Worm (Caenorhabditis elegans) whole organism, late embryonic: ENCODE measurements around the gene T11G6.5.
A peak's percentile ranks its signal among the peaks of the same experiment; 100 is the strongest.

Experiments
- C08G9.2 ChIP-seq: sonication (generic microtip); optimal IDR thresholded peaks from 2 replicates; lab custom pipeline; 2016; ENCODE audit warnings: mild to moderate bottlenecking, missing genetic modification characterization, moderate library complexity, missing compliant biosample characterization
- C38D4.7 ChIP-seq: fragments of 200-800 bp; sonication (Bioruptor generic); optimal IDR thresholded peaks from 2 replicates; lab custom pipeline; 2018; ENCODE audit warnings: mild to moderate bottlenecking, missing genetic modification characterization, moderate library complexity, missing compliant biosample characterization
- F13H6.1 ChIP-seq: sonication (generic microtip); optimal IDR thresholded peaks from 2 replicates; lab custom pipeline; 2016; ENCODE audit warnings: missing genetic modification characterization, missing compliant biosample characterization
- K02D7.2 ChIP-seq: sonication (generic microtip); optimal IDR thresholded peaks from 2 replicates; lab custom pipeline; 2017; ENCODE audit warnings: mild to moderate bottlenecking, missing genetic modification characterization, missing compliant biosample characterization
- K09A11.1 ChIP-seq: sonication (generic microtip); optimal IDR thresholded peaks from 2 replicates; lab custom pipeline; 2017; ENCODE audit warnings: antibody characterized with exemption, mild to moderate bottlenecking, missing genetic modification characterization, missing compliant biosample characterization; ENCODE audit not compliant: insufficient read depth
- T23F11.4 ChIP-seq: fragments of 200-800 bp; sonication (Bioruptor generic); optimal IDR thresholded peaks from 2 replicates; lab custom pipeline; 2018; ENCODE audit warnings: mild to moderate bottlenecking, missing genetic modification characterization, missing compliant biosample characterization
- Y22D7AL.16 ChIP-seq: sonication (generic microtip); optimal IDR thresholded peaks from 2 replicates; lab custom pipeline; 2016; ENCODE audit warnings: missing genetic modification characterization, missing compliant biosample characterization
- ama-1 ChIP-seq: fragments of 150-350 bp; optimal IDR thresholded peaks from 2 replicates; lab custom pipeline; 2014
- ceh-14 ChIP-seq: sonication (generic microtip); optimal IDR thresholded peaks from 2 replicates; lab custom pipeline; 2016; ENCODE audit warnings: missing genotype, missing genetic modification characterization, missing compliant biosample characterization
- ceh-18 ChIP-seq: sonication (generic microtip); optimal IDR thresholded peaks from 2 replicates; lab custom pipeline; 2016; ENCODE audit warnings: missing genetic modification characterization, missing compliant biosample characterization
- ceh-2 ChIP-seq: sonication (generic microtip); optimal IDR thresholded peaks from 2 replicates; lab custom pipeline; 2016; ENCODE audit warnings: missing genotype, missing genetic modification characterization, missing compliant biosample characterization
- ceh-22 ChIP-seq: sonication (generic microtip); optimal IDR thresholded peaks from 2 replicates; lab custom pipeline; 2017; ENCODE audit warnings: missing biosample characterization, missing genetic modification characterization
- ceh-24 ChIP-seq: sonication (generic microtip); optimal IDR thresholded peaks from 2 replicates; lab custom pipeline; 2016; ENCODE audit warnings: mild to moderate bottlenecking, missing genetic modification characterization, missing compliant biosample characterization
- ceh-30 ChIP-seq: fragments of 150-350 bp; optimal IDR thresholded peaks from 2 replicates; lab custom pipeline; 2014; ENCODE audit warnings: missing biosample characterization, missing genetic modification characterization
- ceh-34 ChIP-seq: sonication (generic microtip); optimal IDR thresholded peaks from 2 replicates; lab custom pipeline; 2016; ENCODE audit warnings: mild to moderate bottlenecking, missing genetic modification characterization, missing compliant biosample characterization
- ceh-45 ChIP-seq: fragments of 200-800 bp; sonication (Bioruptor generic); IDR thresholded peaks from 2 replicates; pipeline ENCODE4 v1.3.6; 2022; ENCODE audit warnings: missing genetic modification reagents, missing genetic modification characterization, missing compliant biosample characterization
- ceh-48 ChIP-seq: sonication (generic microtip); optimal IDR thresholded peaks from 2 replicates; lab custom pipeline; 2016; ENCODE audit warnings: missing genetic modification characterization, inconsistent platforms, missing compliant biosample characterization
- ceh-6 ChIP-seq: fragments of 200-800 bp; sonication (Bioruptor generic); optimal IDR thresholded peaks from 2 replicates; lab custom pipeline; 2018; ENCODE audit warnings: mild to moderate bottlenecking, missing genetic modification characterization, missing compliant biosample characterization
- ceh-9 ChIP-seq: sonication (generic microtip); optimal IDR thresholded peaks from 2 replicates; lab custom pipeline; 2016; ENCODE audit warnings: mild to moderate bottlenecking, missing genetic modification characterization, inconsistent platforms, missing compliant biosample characterization
- dmd-4 ChIP-seq: sonication (generic microtip); optimal IDR thresholded peaks from 2 replicates; lab custom pipeline; 2016; ENCODE audit warnings: borderline replicate concordance, missing genetic modification characterization, missing compliant biosample characterization
- elt-2 ChIP-seq: sonication (generic microtip); optimal IDR thresholded peaks from 2 replicates; lab custom pipeline; 2016; ENCODE audit warnings: missing genetic modification reagents, missing genetic modification characterization, missing compliant biosample characterization
- elt-4 ChIP-seq: sonication (generic microtip); optimal IDR thresholded peaks from 2 replicates; lab custom pipeline; 2016; ENCODE audit warnings: missing genetic modification characterization, missing compliant biosample characterization
- ets-4 ChIP-seq: sonication (generic microtip); optimal IDR thresholded peaks from 2 replicates; lab custom pipeline; 2016; ENCODE audit warnings: missing genetic modification characterization, missing compliant biosample characterization
- eyg-1 ChIP-seq: sonication (generic microtip); optimal IDR thresholded peaks from 2 replicates; lab custom pipeline; 2016; ENCODE audit warnings: missing genotype, missing genetic modification characterization, missing compliant biosample characterization
- fax-1 ChIP-seq: sonication (generic microtip); optimal IDR thresholded peaks from 2 replicates; lab custom pipeline; 2016; ENCODE audit warnings: missing genotype, missing genetic modification characterization, missing compliant biosample characterization
- fkh-10 ChIP-seq: fragments of 150-350 bp; optimal IDR thresholded peaks from 2 replicates; lab custom pipeline; 2014; ENCODE audit warnings: missing biosample characterization, missing genetic modification reagents, missing genetic modification characterization
- fkh-6 ChIP-seq: sonication (generic microtip); optimal IDR thresholded peaks from 2 replicates; lab custom pipeline; 2016; ENCODE audit warnings: missing genetic modification characterization, missing compliant biosample characterization
- gmeb-2 ChIP-seq: sonication (generic microtip); optimal IDR thresholded peaks from 2 replicates; lab custom pipeline; 2016; ENCODE audit warnings: missing genetic modification characterization, inconsistent platforms, missing compliant biosample characterization
- hlh-13 ChIP-seq: fragments of 200-800 bp; sonication (Bioruptor generic); optimal IDR thresholded peaks from 2 replicates; lab custom pipeline; 2018; ENCODE audit warnings: mild to moderate bottlenecking, missing genetic modification characterization, missing compliant biosample characterization
- hlh-15 ChIP-seq: sonication (generic microtip); optimal IDR thresholded peaks from 2 replicates; lab custom pipeline; 2016; ENCODE audit warnings: missing genetic modification characterization, missing compliant biosample characterization
- lin-11 ChIP-seq: fragments of 200-800 bp; sonication (Bioruptor generic); optimal IDR thresholded peaks from 2 replicates; lab custom pipeline; 2018; ENCODE audit warnings: mild to moderate bottlenecking, missing genetic modification characterization, missing compliant biosample characterization
- madf-2 ChIP-seq: sonication (generic microtip); optimal IDR thresholded peaks from 2 replicates; lab custom pipeline; 2017; ENCODE audit warnings: missing genetic modification characterization, missing compliant biosample characterization
- nhr-11 ChIP-seq: fragments of 150-350 bp; optimal IDR thresholded peaks from 2 replicates; lab custom pipeline; 2014; ENCODE audit warnings: missing biosample characterization, missing genetic modification characterization
- odd-2 ChIP-seq: sonication (generic microtip); optimal IDR thresholded peaks from 2 replicates; lab custom pipeline; 2017; ENCODE audit warnings: antibody characterized with exemption, mild to moderate bottlenecking, missing genetic modification characterization, missing compliant biosample characterization
- pag-3 ChIP-seq: sonication (generic microtip); optimal IDR thresholded peaks from 2 replicates; lab custom pipeline; 2016; ENCODE audit warnings: missing compliant biosample characterization, missing genetic modification characterization, borderline replicate concordance
- pat-9 ChIP-seq: fragments of 200-800 bp; sonication (Bioruptor generic); optimal IDR thresholded peaks from 2 replicates; lab custom pipeline; 2018; ENCODE audit warnings: mild to moderate bottlenecking, missing genetic modification characterization, moderate library complexity, missing compliant biosample characterization
- pha-4 ChIP-seq: fragments of 150-350 bp; optimal IDR thresholded peaks from 2 replicates; lab custom pipeline; 2018; ENCODE audit warnings: missing biosample characterization, missing genetic modification reagents, missing genetic modification characterization
- pqm-1 ChIP-seq: sonication (generic microtip); optimal IDR thresholded peaks from 2 replicates; lab custom pipeline; 2016; ENCODE audit warnings: missing genetic modification characterization, missing compliant biosample characterization
- ref-2 ChIP-seq: sonication (generic microtip); optimal IDR thresholded peaks from 2 replicates; lab custom pipeline; 2016; ENCODE audit warnings: missing genetic modification characterization, missing compliant biosample characterization
- rnt-1 ChIP-seq: sonication (generic microtip); optimal IDR thresholded peaks from 2 replicates; lab custom pipeline; 2016; ENCODE audit warnings: missing genetic modification characterization, missing compliant biosample characterization
- sdc-2 ChIP-seq: sonication (generic microtip); optimal IDR thresholded peaks from 2 replicates; lab custom pipeline; 2016; ENCODE audit warnings: missing genotype, missing genetic modification characterization, missing compliant biosample characterization
- sox-2 ChIP-seq: fragments of 200-800 bp; sonication (Bioruptor generic); IDR thresholded peaks from 2 replicates; pipeline ENCODE4 v1.3.6; 2022; ENCODE audit warnings: missing genetic modification reagents, missing genetic modification characterization, missing compliant biosample characterization
- sox-4 ChIP-seq: sonication (generic microtip); optimal IDR thresholded peaks from 2 replicates; lab custom pipeline; 2017; ENCODE audit warnings: mild to moderate bottlenecking, missing genetic modification characterization, inconsistent platforms, missing compliant biosample characterization
- tbx-2 ChIP-seq: sonication (generic microtip); optimal IDR thresholded peaks from 2 replicates; lab custom pipeline; 2016; ENCODE audit warnings: missing genetic modification characterization, missing compliant biosample characterization
- ttx-3 ChIP-seq: sonication (generic microtip); optimal IDR thresholded peaks from 2 replicates; lab custom pipeline; 2016; ENCODE audit warnings: missing genetic modification reagents, missing genetic modification characterization, missing compliant biosample characterization
- unc-42 ChIP-seq: sonication (generic microtip); optimal IDR thresholded peaks from 2 replicates; lab custom pipeline; 2016; ENCODE audit warnings: missing genotype, missing genetic modification characterization, missing compliant biosample characterization
- unc-55 ChIP-seq: sonication (generic microtip); optimal IDR thresholded peaks from 2 replicates; lab custom pipeline; 2017; ENCODE audit warnings: missing biosample characterization, missing genetic modification reagents, missing genetic modification characterization
- zip-5 ChIP-seq: sonication (generic microtip); optimal IDR thresholded peaks from 2 replicates; lab custom pipeline; 2016; ENCODE audit warnings: missing genetic modification characterization, missing compliant biosample characterization
- ztf-16 ChIP-seq: sonication (generic microtip); optimal IDR thresholded peaks from 2 replicates; lab custom pipeline; 2017; ENCODE audit warnings: missing genetic modification characterization, missing compliant biosample characterization

Gene T11G6.5

ce11 chrIV:10825383-10825782, 17.2 kb downstream of the T11G6.5 start:
- TF ChIP-seq fkh-6: no peak
- TF ChIP-seq sox-4: no peak
- TF ChIP-seq C38D4.7 (GFP tag; lab: Kevin White, UChicago): no peak
- TF ChIP-seq elt-4: no peak
- no peak for TF ChIP-seq ref-2
- no peak for TF ChIP-seq ceh-18
- TF ChIP-seq pha-4 (tag; lab: Kevin White, UChicago): no peak
- no peak for TF ChIP-seq sox-2 (GFP tag; lab: Robert Waterston, UW)
- TF ChIP-seq pag-3 (tag; lab: Kevin White, UChicago): no peak
- TF ChIP-seq K02D7.2 (tag; lab: Kevin White, UChicago): no peak
- no peak for TF ChIP-seq ceh-48 (tag; lab: Kevin White, UChicago)
- no peak for TF ChIP-seq pqm-1 (tag; lab: Kevin White, UChicago)
- TF ChIP-seq K09A11.1 (tag; lab: Kevin White, UChicago): no peak
- TF ChIP-seq ztf-16 (tag; lab: Kevin White, UChicago): no peak

- TF ChIP-seq ceh-6: peak; percentile 48
- no peak for TF ChIP-seq nhr-11 (tag; lab: Kevin White, UChicago)
- TF ChIP-seq pat-9 (tag; lab: Kevin White, UChicago): no peak
- no peak for TF ChIP-seq lin-11 (tag; lab: Kevin White, UChicago)
- peak; percentile 89 for TF ChIP-seq ceh-34 (tag; lab: Kevin White, UChicago)
- peak; percentile 70 for TF ChIP-seq unc-42 (tag; lab: Kevin White, UChicago)
- TF ChIP-seq eyg-1 (tag; lab: Kevin White, UChicago): peak; percentile 72
- no peak for TF ChIP-seq ceh-24 (tag; lab: Kevin White, UChicago)
- TF ChIP-seq ceh-14 (tag; lab: Kevin White, UChicago): peak; percentile 56
- peak; percentile 51 for TF ChIP-seq ztf-16 (tag; lab: Kevin White, UChicago)
- peak; percentile 76 for TF ChIP-seq sdc-2 (tag; lab: Kevin White, UChicago)
- no peak for TF ChIP-seq F13H6.1 (tag; lab: Kevin White, UChicago)
- TF ChIP-seq Y22D7AL.16 (tag; lab: Kevin White, UChicago): peak; percentile 28
- TF ChIP-seq ets-4 (tag; lab: Kevin White, UChicago): peak; percentile 51
- no peak for TF ChIP-seq ceh-48 (tag; lab: Kevin White, UChicago)
- TF ChIP-seq ceh-45 (GFP tag; lab: Robert Waterston, UW): no peak
- TF ChIP-seq hlh-15 (tag; lab: Kevin White, UChicago): no peak
- no peak for TF ChIP-seq hlh-13 (GFP tag; lab: Kevin White, UChicago)
- no peak for TF ChIP-seq K02D7.2 (tag; lab: Kevin White, UChicago)
- TF ChIP-seq fkh-10 (GFP tag; lab: Kevin White, UChicago): no peak
- TF ChIP-seq ama-1: peak; percentile 55
- peak; percentile 27 for TF ChIP-seq fkh-6
- peak; percentile 93 for TF ChIP-seq rnt-1
- peak; percentile 33 for TF ChIP-seq unc-55 (GFP tag; lab: Kevin White, UChicago)
- peak; percentile 98 for TF ChIP-seq ceh-18
- TF ChIP-seq odd-2 (tag; lab: Kevin White, UChicago): no peak
- peak; percentile 32 for TF ChIP-seq elt-2
- no peak for TF ChIP-seq fax-1 (tag; lab: Kevin White, UChicago)
- peak; percentile 53 for TF ChIP-seq C08G9.2
- no peak for TF ChIP-seq ceh-2 (tag; lab: Kevin White, UChicago)
- TF ChIP-seq gmeb-2 (tag; lab: Kevin White, UChicago): peak; percentile 18
- TF ChIP-seq sox-2 (GFP tag; lab: Robert Waterston, UW): no peak; the same call in 1 of the 2 replicates
- peak; percentile 7 for TF ChIP-seq T23F11.4
- TF ChIP-seq pag-3 (tag; lab: Kevin White, UChicago): peak; percentile 8
- TF ChIP-seq ceh-30 (tag; lab: Kevin White, UChicago): peak; percentile 21
- no peak for TF ChIP-seq C38D4.7 (GFP tag; lab: Kevin White, UChicago)
- peak; percentile 8 for TF ChIP-seq madf-2 (tag; lab: Kevin White, UChicago)
- TF ChIP-seq pha-4 (tag; lab: Kevin White, UChicago): no peak
- TF ChIP-seq ceh-9: no peak
- peak; percentile 88 for TF ChIP-seq tbx-2 (tag; lab: Kevin White, UChicago)
- no peak for TF ChIP-seq zip-5
- TF ChIP-seq ref-2: peak; percentile 76
- TF ChIP-seq dmd-4 (tag; lab: Kevin White, UChicago): peak; percentile 38
- peak; percentile 11 for TF ChIP-seq ttx-3 (tag; lab: Kevin White, UChicago)
- TF ChIP-seq sox-4: no peak
- peak; percentile 20 for TF ChIP-seq ceh-22 (tag; lab: Kevin White, UChicago)
These were observed 20.8 kb downstream of the T11G6.5 start for ce11 chrIV:10821672-10822304.
